Fruit fly (Drosophila melanogaster): ENCODE measurements around the gene MED30.
A peak's percentile ranks its signal among the peaks of the same experiment; 100 is the strongest.

MED30 gene

DNA sequence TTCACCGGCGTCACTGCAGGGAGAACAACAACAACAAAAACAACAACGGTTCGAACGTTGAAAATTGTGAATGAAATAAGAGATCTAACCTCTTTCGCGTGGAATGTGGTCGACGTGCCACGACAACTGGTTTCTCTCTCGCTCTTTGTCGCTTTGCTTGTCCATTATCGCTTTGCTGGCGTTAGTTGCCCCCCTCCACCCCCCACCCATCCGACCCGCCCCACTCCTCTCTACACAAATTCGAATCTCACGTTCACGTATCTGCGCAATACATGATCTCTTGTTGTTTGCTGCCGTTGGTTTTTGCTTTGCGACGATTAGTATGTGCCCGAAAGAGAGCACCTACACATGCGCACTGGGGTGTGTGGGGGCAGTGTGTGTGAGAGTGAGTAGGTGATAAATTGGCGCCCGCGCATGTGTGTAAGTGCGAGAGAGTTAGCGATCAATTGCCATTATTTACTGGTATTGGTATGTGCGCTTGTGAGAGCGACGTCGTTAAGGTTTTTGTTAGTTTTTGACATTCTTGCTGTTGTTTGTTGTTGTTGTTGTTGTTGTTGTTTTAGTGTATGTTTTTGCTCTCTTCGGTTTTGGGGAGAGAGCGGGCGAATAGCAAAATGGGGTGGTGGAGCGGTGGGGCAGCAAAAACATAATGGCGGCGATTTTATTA is 37.3 kb downstream of the MED30 start (continued):
- TF ChIP-seq CG6813 (GFP tag; optimal IDR thresholded peaks at IDR 0.05) (no peak), pros (GFP tag; optimal IDR thresholded peaks at IDR 0.05) (peak; percentile 72), Dbx (GFP tag; IDR thresholded peaks at IDR 0.05) (no peak), nerfin-2 (GFP tag; IDR thresholded peaks at IDR 0.05; ENCODE audit: partially characterized antibody) (peak; percentile 25; the same call in 1 of the 2 replicates), wek (GFP tag; optimal IDR thresholded peaks at IDR 0.05) (no peak), crol (GFP tag; IDR thresholded peaks at IDR 0.05) (peak; percentile 96), Dll (GFP tag; IDR thresholded peaks at IDR 0.05; ENCODE audit: partially characterized antibody) (peak; percentile 38; the same call in 1 of the 4 replicates), shn (GFP tag; optimal IDR thresholded peaks at IDR 0.05) (no peak), bbx (GFP tag; IDR thresholded peaks at IDR 0.05; ENCODE audit: partially characterized antibody) (no peak), sna (GFP tag; IDR thresholded peaks at IDR 0.05; ENCODE audit: partially characterized antibody) (peak; percentile 38; the same call in 1 of the 2 replicates), Sry-δ (GFP tag; optimal IDR thresholded peaks at IDR 0.05) (no peak), Stat92E (GFP tag; optimal IDR thresholded peaks at IDR 0.05) (peak in 1 of 3 experiments; percentile 41), eve (GFP tag; optimal IDR thresholded peaks at IDR 0.05) (no peak), CG2712 (tag; optimal IDR thresholded peaks at IDR 0.05) (peak; percentile 93), CG18599 (GFP tag; optimal IDR thresholded peaks at IDR 0.05) (peak; percentile 14), corto (GFP tag; optimal IDR thresholded peaks at IDR 0.05) (no peak), Lhr (GFP tag; optimal IDR thresholded peaks at IDR 0.05) (no peak), CG30020 (tag; optimal IDR thresholded peaks at IDR 0.05) (no peak), CG10654 (GFP tag; optimal IDR thresholded peaks at IDR 0.05) (no peak), CG13296 (GFP tag; optimal IDR thresholded peaks at IDR 0.05) (no peak), Nf-YA (GFP tag; IDR thresholded peaks at IDR 0.05) (0 out of 2 replicates have a peak, but pooled peaks have one; percentile 6), CG12219 (GFP tag; optimal IDR thresholded peaks at IDR 0.05) (no peak), CG9609 (GFP tag; optimal IDR thresholded peaks at IDR 0.05) (no peak), CG32532 (GFP tag; IDR thresholded peaks at IDR 0.05) (peak; percentile 49; the same call in 1 of the 2 replicates), stwl (tag; optimal IDR thresholded peaks at IDR 0.05) (no peak), CG3065 (GFP tag; optimal IDR thresholded peaks at IDR 0.05) (no peak), Sox102F (GFP tag; optimal IDR thresholded peaks at IDR 0.05) (no peak), az2 (GFP tag; optimal IDR thresholded peaks at IDR 0.05) (no peak), ci (GFP tag; IDR thresholded peaks at IDR 0.05) (peak; percentile 62; the same call in 1 of the 3 replicates), disco-r (GFP tag; optimal IDR thresholded peaks at IDR 0.05) (no peak), schlank (tag; optimal IDR thresholded peaks at IDR 0.05) (no peak), Hr51 (GFP tag; optimal IDR thresholded peaks at IDR 0.05) (no peak), klu (GFP tag; IDR thresholded peaks at IDR 0.05) (no peak), rib (GFP tag; IDR thresholded peaks at IDR 0.05) (peak; percentile 84; the same call in 1 of the 2 replicates), CG12236 (GFP tag; optimal IDR thresholded peaks at IDR 0.05) (no peak), HHEX (GFP tag; optimal IDR thresholded peaks at IDR 0.05) (no peak), Bgb (GFP tag; IDR thresholded peaks at IDR 0.05; ENCODE audit: partially characterized antibody) (peak; percentile 22; the same call in 1 of the 2 replicates), lab (GFP tag; optimal IDR thresholded peaks at IDR 0.05) (peak; percentile 41), bcd (GFP tag; optimal IDR thresholded peaks at IDR 0.05) (no peak), ash1 (GFP tag; optimal IDR thresholded peaks at IDR 0.05) (peak; percentile 62), hbn (GFP tag; IDR thresholded peaks at IDR 0.05; ENCODE audit: partially characterized antibody) (0 out of 2 replicates have a peak, but pooled peaks have one; percentile 19), NFAT (GFP tag; IDR thresholded peaks at IDR 0.05) (peak; percentile 39; the same call in 1 of the 2 replicates), HmgZ (tag; optimal IDR thresholded peaks at IDR 0.05) (peak; percentile 74), abd-A (tag; optimal IDR thresholded peaks at IDR 0.05) (peak; percentile 98), mam (GFP tag; optimal IDR thresholded peaks at IDR 0.05) (no peak), Neu2 (GFP tag; optimal IDR thresholded peaks at IDR 0.05; ENCODE audit: borderline replicate concordance) (no peak), Hr39 (optimal IDR thresholded peaks at IDR 0.05) (no peak), bigmax (GFP tag; optimal IDR thresholded peaks at IDR 0.05) (peak; percentile 84)

Measured in whole organism, embryonic.